1 fruit fly cellular context compared by ENCODE assay signal in the genomic region with DNA sequence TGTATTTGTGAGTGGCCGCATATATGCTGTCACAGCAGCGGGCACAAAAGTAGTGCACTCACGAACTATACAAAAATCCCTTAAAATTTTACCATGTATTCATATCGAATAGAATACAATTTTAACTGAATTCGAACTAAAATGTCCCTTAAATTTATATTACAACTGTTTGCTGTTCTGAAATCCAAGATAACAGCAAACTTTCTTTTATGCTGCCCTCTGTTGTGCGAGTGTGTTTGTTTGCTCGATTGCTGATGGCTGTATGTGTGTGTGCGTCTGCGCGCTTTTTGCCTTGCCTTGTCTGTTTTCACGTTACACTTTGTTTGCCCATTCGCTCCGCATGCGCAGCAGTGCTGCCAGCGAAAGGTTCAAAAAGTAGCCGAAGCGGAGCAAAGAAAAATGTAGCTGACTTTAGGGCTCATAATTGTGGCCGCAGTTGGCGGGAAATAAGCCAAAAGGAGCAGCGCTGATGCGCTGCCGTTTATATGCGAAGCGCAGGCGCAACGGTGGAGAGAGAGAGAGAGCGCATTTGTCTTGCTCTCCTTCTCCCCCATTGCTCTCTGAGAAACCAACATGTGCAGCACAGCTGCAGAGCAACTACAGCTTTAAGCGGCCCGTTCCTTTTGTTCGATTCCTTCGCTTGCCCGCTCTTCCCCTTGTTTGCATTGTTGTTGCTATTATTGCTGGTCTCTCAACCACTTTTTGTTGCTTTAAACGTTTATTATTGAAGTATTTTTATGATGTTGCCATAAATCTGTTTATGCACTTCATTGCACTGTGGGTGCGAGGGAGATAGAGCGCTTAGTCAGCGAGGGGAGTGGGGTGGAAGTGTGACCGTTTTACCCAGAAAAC.
TF ChIP-seq lines count a peak whose summit lies in the region.

No protein-coding gene starts in this region.

TF ChIP-seq in whole organism, embryonic, 481 proteins besides CTCF, POLR2A, EP300 and RAD21 (continued from another document and continues in another):
- peak; percentile 90 for TF ChIP-seq CG17385 (GFP tag; optimal IDR thresholded peaks at IDR 0.05; lab: Kevin White, UChicago)
- TF ChIP-seq CG3163 (GFP tag; optimal IDR thresholded peaks at IDR 0.05; lab: Kevin White, UChicago) = peak; percentile 68
- peak; percentile 86 for TF ChIP-seq Fer3 (tag; optimal IDR thresholded peaks at IDR 0.05; lab: Kevin White, UChicago)
- TF ChIP-seq sqz (GFP tag; optimal IDR thresholded peaks at IDR 0.05; lab: Kevin White, UChicago) = no peak
- peak; percentile 93 for TF ChIP-seq CG17361 (GFP tag; IDR thresholded peaks at IDR 0.05; lab: Robert Waterston, UW)
- TF ChIP-seq CG9437 (GFP tag; optimal IDR thresholded peaks at IDR 0.05; lab: Kevin White, UChicago) = peak; percentile 86
- TF ChIP-seq CG5180 (GFP tag; optimal IDR thresholded peaks at IDR 0.05; lab: Kevin White, UChicago) = peak; percentile 82
- peak; percentile 89 for TF ChIP-seq mam (GFP tag; optimal IDR thresholded peaks at IDR 0.05; lab: Kevin White, UChicago)
- TF ChIP-seq croc (GFP tag; conservative IDR thresholded peaks at IDR 0.05; lab: Robert Waterston, UW) = peak; percentile 93
- peak; percentile 46 for TF ChIP-seq emc (GFP tag; optimal IDR thresholded peaks at IDR 0.05; lab: Kevin White, UChicago)
- peak; percentile 40 for TF ChIP-seq schlank (tag; optimal IDR thresholded peaks at IDR 0.05; lab: Kevin White, UChicago)
- TF ChIP-seq ac (GFP tag; optimal IDR thresholded peaks at IDR 0.05; lab: Kevin White, UChicago) = peak; percentile 83
- TF ChIP-seq Fer1 (GFP tag; optimal IDR thresholded peaks at IDR 0.05; lab: Kevin White, UChicago) = peak; percentile 89
- TF ChIP-seq NfI (GFP tag; optimal IDR thresholded peaks at IDR 0.05; lab: Kevin White, UChicago) = peak; percentile 88
- peak; percentile 82 for TF ChIP-seq CG9817 (tag; optimal IDR thresholded peaks at IDR 0.05; lab: Kevin White, UChicago)
- peak; percentile 92 for TF ChIP-seq Drgx (GFP tag; IDR thresholded peaks at IDR 0.05; lab: Robert Waterston, UW)
- TF ChIP-seq CG12744 (GFP tag; optimal IDR thresholded peaks at IDR 0.05; lab: Kevin White, UChicago) = peak; percentile 73
- peak; percentile 91 for TF ChIP-seq lilli (GFP tag; optimal IDR thresholded peaks at IDR 0.05; lab: Kevin White, UChicago)
- TF ChIP-seq CG9727 (GFP tag; optimal IDR thresholded peaks at IDR 0.05; lab: Kevin White, UChicago) = peak; percentile 95
- peak; percentile 52 for TF ChIP-seq CG34376 (GFP tag; optimal IDR thresholded peaks at IDR 0.05; lab: Kevin White, UChicago)
- peak; percentile 94 for TF ChIP-seq jumu (GFP tag; optimal IDR thresholded peaks at IDR 0.05; lab: Kevin White, UChicago)
- TF ChIP-seq CG8089 (GFP tag; optimal IDR thresholded peaks at IDR 0.05; lab: Kevin White, UChicago) = peak; percentile 93
- TF ChIP-seq CG12236 (GFP tag; optimal IDR thresholded peaks at IDR 0.05; lab: Kevin White, UChicago) = peak; percentile 93
- TF ChIP-seq Bdp1 (GFP tag; optimal IDR thresholded peaks at IDR 0.05; lab: Kevin White, UChicago) = peak; percentile 82
- TF ChIP-seq CG13894 (tag; optimal IDR thresholded peaks at IDR 0.05; lab: Kevin White, UChicago) = peak; percentile 26
- TF ChIP-seq zfh2 (GFP tag; optimal IDR thresholded peaks at IDR 0.05; lab: Kevin White, UChicago) = peak; percentile 79
- peak; percentile 95 for TF ChIP-seq Side (GFP tag; optimal IDR thresholded peaks at IDR 0.05; lab: Kevin White, UChicago)
- peak; percentile 92 for TF ChIP-seq Mrtf (GFP tag; IDR thresholded peaks at IDR 0.05; lab: Robert Waterston, UW)
- TF ChIP-seq pan (optimal IDR thresholded peaks at IDR 0.05; lab: Kevin White, UChicago) = no peak
- peak in 1 of 2 experiments; percentile 93 for TF ChIP-seq pan (GFP tag; optimal IDR thresholded peaks at IDR 0.05 in 1 of 2, IDR thresholded peaks at IDR 0.05 in 1 of 2)
- TF ChIP-seq CHES-1-like (GFP tag; optimal IDR thresholded peaks at IDR 0.05; lab: Kevin White, UChicago) = peak; percentile 91
- TF ChIP-seq stwl (tag; optimal IDR thresholded peaks at IDR 0.05; lab: Kevin White, UChicago) = peak; percentile 32
- peak; percentile 74 for TF ChIP-seq CG10543 (GFP tag; optimal IDR thresholded peaks at IDR 0.05; lab: Kevin White, UChicago)
- peak; percentile 88 for TF ChIP-seq wor (GFP tag; IDR thresholded peaks at IDR 0.05; lab: Robert Waterston, UW)
- TF ChIP-seq Gsc (GFP tag; IDR thresholded peaks at IDR 0.05; lab: Robert Waterston, UW) = peak; percentile 87
- TF ChIP-seq en (GFP tag; optimal IDR thresholded peaks at IDR 0.05; lab: Kevin White, UChicago) = peak; percentile 89
- TF ChIP-seq sima (GFP tag; optimal IDR thresholded peaks at IDR 0.05; lab: Kevin White, UChicago) = peak; percentile 75
- TF ChIP-seq CG4820 (GFP tag; optimal IDR thresholded peaks at IDR 0.05; lab: Kevin White, UChicago) = peak; percentile 91
- peak; percentile 90 for TF ChIP-seq CG7786 (GFP tag; optimal IDR thresholded peaks at IDR 0.05; lab: Kevin White, UChicago)
- peak; percentile 87 for TF ChIP-seq btn (GFP tag; optimal IDR thresholded peaks at IDR 0.05; lab: Kevin White, UChicago)
- TF ChIP-seq CG5245 (GFP tag; optimal IDR thresholded peaks at IDR 0.05; lab: Kevin White, UChicago) = peak; percentile 89
- TF ChIP-seq sna (GFP tag; IDR thresholded peaks at IDR 0.05; lab: Robert Waterston, UW; ENCODE audit: partially characterized antibody) = peak; percentile 24; the same call in 1 of the 2 replicates
- peak; percentile 92 for TF ChIP-seq tap (tag; optimal IDR thresholded peaks at IDR 0.05; lab: Kevin White, UChicago)
- TF ChIP-seq Vsx1 (GFP tag; optimal IDR thresholded peaks at IDR 0.05; lab: Kevin White, UChicago) = peak; percentile 88
- peak; percentile 46 for TF ChIP-seq CG3995 (GFP tag; optimal IDR thresholded peaks at IDR 0.05; lab: Kevin White, UChicago)
- peak; percentile 89 for TF ChIP-seq pb (GFP tag; optimal IDR thresholded peaks at IDR 0.05; lab: Kevin White, UChicago)
- peak; percentile 96 for TF ChIP-seq CG18262 (tag; optimal IDR thresholded peaks at IDR 0.05; lab: Kevin White, UChicago)
- TF ChIP-seq Lpt (GFP tag; optimal IDR thresholded peaks at IDR 0.05; lab: Kevin White, UChicago) = peak; percentile 14
- peak; percentile 71 for TF ChIP-seq CG15514 (GFP tag; optimal IDR thresholded peaks at IDR 0.05; lab: Kevin White, UChicago)
- peak; percentile 92 for TF ChIP-seq CG2875 (GFP tag; optimal IDR thresholded peaks at IDR 0.05; lab: Kevin White, UChicago)
- TF ChIP-seq CG30431 (GFP tag; optimal IDR thresholded peaks at IDR 0.05; lab: Kevin White, UChicago) = peak; percentile 88
- peak; percentile 95 for TF ChIP-seq phol (tag; optimal IDR thresholded peaks at IDR 0.05; lab: Kevin White, UChicago)
- peak; percentile 93 for TF ChIP-seq PHDP (tag; optimal IDR thresholded peaks at IDR 0.05; lab: Kevin White, UChicago)
- TF ChIP-seq unc-4 (GFP tag; IDR thresholded peaks at IDR 0.05; lab: Robert Waterston, UW; ENCODE audit: partially characterized antibody) = 0 out of 2 replicates have a peak, but pooled peaks have one; percentile 17
- peak; percentile 77 for TF ChIP-seq CG43689 (GFP tag; IDR thresholded peaks at IDR 0.05; lab: Robert Waterston, UW)
- peak; percentile 94 for TF ChIP-seq gsb-n (tag; optimal IDR thresholded peaks at IDR 0.05; lab: Kevin White, UChicago)
- TF ChIP-seq dan (GFP tag; IDR thresholded peaks at IDR 0.05; lab: Robert Waterston, UW) = peak; percentile 82
- TF ChIP-seq tll (GFP tag; optimal IDR thresholded peaks at IDR 0.05; lab: Kevin White, UChicago) = peak in 1 of 2 experiments; percentile 67
- TF ChIP-seq psq (GFP tag; optimal IDR thresholded peaks at IDR 0.05; lab: Kevin White, UChicago) = peak; percentile 96
- TF ChIP-seq CG11695 (GFP tag; IDR thresholded peaks at IDR 0.05; lab: Robert Waterston, UW) = peak; percentile 94
- TF ChIP-seq CG18619 (GFP tag; optimal IDR thresholded peaks at IDR 0.05; lab: Kevin White, UChicago) = peak; percentile 88
- TF ChIP-seq CG1647 (GFP tag; optimal IDR thresholded peaks at IDR 0.05; lab: Kevin White, UChicago) = peak; percentile 82
- peak; percentile 93 for TF ChIP-seq ken (GFP tag; IDR thresholded peaks at IDR 0.05; lab: Robert Waterston, UW)
- no peak for TF ChIP-seq ato (GFP tag; IDR thresholded peaks at IDR 0.05; lab: Robert Waterston, UW; ENCODE audit: partially characterized antibody)
- TF ChIP-seq lov (optimal IDR thresholded peaks at IDR 0.05; lab: Kevin White, UChicago) = no peak
- peak; percentile 89 for TF ChIP-seq lov (GFP tag; IDR thresholded peaks at IDR 0.05; lab: Robert Waterston, UW)
- peak; percentile 74 for TF ChIP-seq E2f2 (GFP tag; IDR thresholded peaks at IDR 0.05; lab: Robert Waterston, UW)
- peak; percentile 90 for TF ChIP-seq danr (GFP tag; IDR thresholded peaks at IDR 0.05; lab: Robert Waterston, UW)
- TF ChIP-seq slou (GFP tag; optimal IDR thresholded peaks at IDR 0.05; lab: Kevin White, UChicago) = peak; percentile 78
- TF ChIP-seq chif (GFP tag; optimal IDR thresholded peaks at IDR 0.05; lab: Kevin White, UChicago) = peak; percentile 90 to 95
- TF ChIP-seq CG13123 (GFP tag; optimal IDR thresholded peaks at IDR 0.05; lab: Kevin White, UChicago) = peak; percentile 79
- TF ChIP-seq ssp (GFP tag; IDR thresholded peaks at IDR 0.05; lab: Robert Waterston, UW) = peak; percentile 82
- peak; percentile 89 for TF ChIP-seq ranshi (GFP tag; IDR thresholded peaks at IDR 0.05; lab: Robert Waterston, UW)
- peak; percentile 96 for TF ChIP-seq sisA (GFP tag; IDR thresholded peaks at IDR 0.05; lab: Robert Waterston, UW)
- peak; percentile 87 for TF ChIP-seq CG32532 (GFP tag; IDR thresholded peaks at IDR 0.05; lab: Robert Waterston, UW)
- TF ChIP-seq CG1233 (GFP tag; optimal IDR thresholded peaks at IDR 0.05; lab: Kevin White, UChicago) = peak; percentile 92
- peak; percentile 72 for TF ChIP-seq YL-1 (GFP tag; optimal IDR thresholded peaks at IDR 0.05; lab: Kevin White, UChicago)
- TF ChIP-seq org-1 (GFP tag; optimal IDR thresholded peaks at IDR 0.05; lab: Kevin White, UChicago) = peak; percentile 96
- peak; percentile 79 for TF ChIP-seq CG3847 (GFP tag; IDR thresholded peaks at IDR 0.05; lab: Robert Waterston, UW)
- TF ChIP-seq CG7963 (GFP tag; IDR thresholded peaks at IDR 0.05; lab: Robert Waterston, UW; ENCODE audit: partially characterized antibody) = no peak
- TF ChIP-seq pho (GFP tag; optimal IDR thresholded peaks at IDR 0.05; lab: Kevin White, UChicago) = peak; percentile 83
- peak; percentile 82; the same call in 1 of the 3 replicates for TF ChIP-seq CG2199 (GFP tag; IDR thresholded peaks at IDR 0.05; lab: Robert Waterston, UW)
- TF ChIP-seq Dref (GFP tag; IDR thresholded peaks at IDR 0.05; lab: Robert Waterston, UW) = no peak
- TF ChIP-seq D19B (GFP tag; optimal IDR thresholded peaks at IDR 0.05; lab: Kevin White, UChicago) = peak; percentile 67
- TF ChIP-seq dati (GFP tag; IDR thresholded peaks at IDR 0.05; lab: Robert Waterston, UW) = peak; percentile 76
- TF ChIP-seq CG4854 (GFP tag; optimal IDR thresholded peaks at IDR 0.05; lab: Kevin White, UChicago) = peak; percentile 84
- TF ChIP-seq CG11398 (GFP tag; optimal IDR thresholded peaks at IDR 0.05; lab: Kevin White, UChicago) = peak; percentile 90
- peak; percentile 71 for TF ChIP-seq Dbx (GFP tag; IDR thresholded peaks at IDR 0.05; lab: Robert Waterston, UW)
- TF ChIP-seq ERR (GFP tag; optimal IDR thresholded peaks at IDR 0.05; lab: Kevin White, UChicago) = peak; percentile 85
- TF ChIP-seq CG15696 (tag; optimal IDR thresholded peaks at IDR 0.05; lab: Kevin White, UChicago) = peak; percentile 91
- TF ChIP-seq peb (GFP tag; IDR thresholded peaks at IDR 0.05; lab: Robert Waterston, UW) = peak; percentile 89
- TF ChIP-seq CG10366 (GFP tag; IDR thresholded peaks at IDR 0.05; lab: Robert Waterston, UW) = peak; percentile 90
- TF ChIP-seq CG32767 (GFP tag; IDR thresholded peaks at IDR 0.05; lab: Robert Waterston, UW) = peak; percentile 92
- TF ChIP-seq CG9609 (GFP tag; optimal IDR thresholded peaks at IDR 0.05; lab: Kevin White, UChicago) = peak; percentile 90
- TF ChIP-seq ewg (GFP tag; optimal IDR thresholded peaks at IDR 0.05; lab: Kevin White, UChicago) = peak; percentile 90
- peak; percentile 92 for TF ChIP-seq oc (tag; optimal IDR thresholded peaks at IDR 0.05; lab: Kevin White, UChicago)
- TF ChIP-seq CG12769 (tag; optimal IDR thresholded peaks at IDR 0.05; lab: Kevin White, UChicago) = no peak
- peak; percentile 88 for TF ChIP-seq Bteb2 (GFP tag; optimal IDR thresholded peaks at IDR 0.05; lab: Kevin White, UChicago)
- peak; percentile 59 for TF ChIP-seq yki (optimal IDR thresholded peaks at IDR 0.05; lab: Kevin White, UChicago)
- TF ChIP-seq Poxn (GFP tag; IDR thresholded peaks at IDR 0.05; lab: Robert Waterston, UW) = no peak
- peak; percentile 96 for TF ChIP-seq CG7839 (tag; optimal IDR thresholded peaks at IDR 0.05; lab: Kevin White, UChicago)
- TF ChIP-seq CG7372 (GFP tag; IDR thresholded peaks at IDR 0.05; lab: Robert Waterston, UW) = peak; percentile 80
- peak; percentile 81 for TF ChIP-seq CG10565 (GFP tag; optimal IDR thresholded peaks at IDR 0.05; lab: Kevin White, UChicago)
- TF ChIP-seq fru (optimal IDR thresholded peaks at IDR 0.05; lab: Kevin White, UChicago) = no peak
- no peak for TF ChIP-seq CG7745 (tag; optimal IDR thresholded peaks at IDR 0.05; lab: Kevin White, UChicago)
- TF ChIP-seq CoRest (tag; optimal IDR thresholded peaks at IDR 0.05; lab: Kevin White, UChicago) = peak; percentile 94
- TF ChIP-seq lbe (GFP tag; optimal IDR thresholded peaks at IDR 0.05; lab: Kevin White, UChicago) = peak; percentile 87
- TF ChIP-seq Optix (GFP tag; IDR thresholded peaks at IDR 0.05; lab: Robert Waterston, UW) = peak; percentile 90
- peak; percentile 90 for TF ChIP-seq H15 (GFP tag; IDR thresholded peaks at IDR 0.05; lab: Robert Waterston, UW)
- no peak for TF ChIP-seq gro (GFP tag; optimal IDR thresholded peaks at IDR 0.05; lab: Kevin White, UChicago)
- peak; percentile 74 for TF ChIP-seq CG15073 (GFP tag; optimal IDR thresholded peaks at IDR 0.05; lab: Kevin White, UChicago)
- peak; percentile 88 for TF ChIP-seq CG13624 (GFP tag; optimal IDR thresholded peaks at IDR 0.05; lab: Kevin White, UChicago)
- TF ChIP-seq CG1792 (GFP tag; optimal IDR thresholded peaks at IDR 0.05; lab: Kevin White, UChicago) = peak; percentile 87
- peak; percentile 76 for TF ChIP-seq Oaz (GFP tag; IDR thresholded peaks at IDR 0.05; lab: Robert Waterston, UW)
- peak; percentile 91 for TF ChIP-seq CG1529 (GFP tag; optimal IDR thresholded peaks at IDR 0.05; lab: Kevin White, UChicago)
- peak; percentile 78 for TF ChIP-seq disco-r (GFP tag; optimal IDR thresholded peaks at IDR 0.05; lab: Kevin White, UChicago)
- TF ChIP-seq Dip2 (GFP tag; IDR thresholded peaks at IDR 0.05; lab: Robert Waterston, UW) = no peak
- TF ChIP-seq CG9932 (GFP tag; IDR thresholded peaks at IDR 0.05; lab: Robert Waterston, UW) = peak; percentile 56; the same call in 1 of the 2 replicates
- peak; percentile 88 for TF ChIP-seq trem (tag; optimal IDR thresholded peaks at IDR 0.05; lab: Kevin White, UChicago)
- peak; percentile 91 for TF ChIP-seq CG18599 (GFP tag; optimal IDR thresholded peaks at IDR 0.05; lab: Kevin White, UChicago)
